Worm (Caenorhabditis elegans): ENCODE measurements around the gene C53C11.5.

C53C11.5 gene

ce11 chrX:17349411-17349810, 15.6 kb downstream of the C53C11.5 start:
- no peak for TF ChIP-seq cog-1 (tag; optimal IDR thresholded peaks at IDR 0.05)
- no peak for TF ChIP-seq klf-2 (GFP tag; conservative IDR thresholded peaks at IDR 0.05)
- TF ChIP-seq flt-1 (GFP tag; IDR thresholded peaks at IDR 0.05): no peak
- TF ChIP-seq ztf-29 (GFP tag; IDR thresholded peaks at IDR 0.05): no peak
- no peak for TF ChIP-seq T22C8.4 (GFP tag; IDR thresholded peaks at IDR 0.05)
- TF ChIP-seq med-1 (GFP tag; optimal IDR thresholded peaks at IDR 0.05; ENCODE audit: insufficient read depth): no peak
- TF ChIP-seq tab-1 (GFP tag; IDR thresholded peaks at IDR 0.05): no peak
- TF ChIP-seq ref-1 (GFP tag; conservative IDR thresholded peaks at IDR 0.05): no peak
- no peak for TF ChIP-seq ztf-23 (GFP tag; IDR thresholded peaks at IDR 0.05)

DNA sequence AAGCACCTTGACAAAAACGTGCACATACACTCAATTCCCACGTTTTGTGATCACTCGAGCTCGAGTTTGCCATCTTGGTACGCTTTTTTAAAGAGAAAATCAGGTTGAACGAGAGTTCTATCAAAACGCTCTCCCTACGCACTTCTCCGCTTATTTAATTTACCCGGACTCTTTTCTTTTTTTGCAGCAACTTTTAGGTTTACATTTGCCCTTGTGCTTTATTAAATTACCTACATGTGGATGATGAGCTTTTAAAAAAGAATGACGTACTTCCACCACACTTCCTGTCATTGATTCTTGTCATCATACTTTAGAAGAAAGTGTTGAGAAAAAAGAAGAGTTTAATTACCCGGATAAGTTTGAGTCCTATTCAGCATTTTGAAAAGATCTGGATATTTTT, 18.2 kb downstream of the C53C11.5 start:
- no peak for TF ChIP-seq ztf-23 (GFP tag; IDR thresholded peaks at IDR 0.05)
- no peak for TF ChIP-seq klf-2 (GFP tag; conservative IDR thresholded peaks at IDR 0.05)

DNA sequence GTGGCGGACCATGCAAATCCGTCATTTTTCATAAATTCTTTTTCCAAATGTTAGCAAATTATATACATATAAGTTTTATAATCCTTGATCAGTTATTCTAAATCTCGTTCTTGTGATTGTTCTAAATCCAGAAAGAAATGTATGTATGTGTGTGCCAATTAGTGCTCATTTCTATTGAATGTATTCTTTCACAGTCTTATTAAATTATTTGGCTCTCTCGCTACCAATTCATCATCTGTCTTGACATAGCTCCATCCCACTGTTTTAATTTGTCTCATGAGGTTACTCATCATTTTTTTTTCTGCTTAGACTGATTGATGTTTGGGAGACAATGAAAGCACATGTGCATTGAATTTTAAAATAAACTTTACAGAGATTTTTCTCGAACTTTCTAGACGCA, 21.6 kb downstream of the C53C11.5 start:
- no peak for TF ChIP-seq klf-2 (GFP tag; conservative IDR thresholded peaks at IDR 0.05)

ce11 chrX:17356748-17357147, 22.9 kb downstream of the C53C11.5 start:
- no peak for TF ChIP-seq ztf-29 (GFP tag; IDR thresholded peaks at IDR 0.05)
- no peak for TF ChIP-seq med-1 (GFP tag; optimal IDR thresholded peaks at IDR 0.05; ENCODE audit: insufficient read depth)
- TF ChIP-seq ref-1 (GFP tag; conservative IDR thresholded peaks at IDR 0.05): no peak
- no peak for TF ChIP-seq ztf-23 (GFP tag; IDR thresholded peaks at IDR 0.05)
- no peak for TF ChIP-seq klf-2 (GFP tag; conservative IDR thresholded peaks at IDR 0.05)
- TF ChIP-seq flt-1 (GFP tag; IDR thresholded peaks at IDR 0.05): no peak
- TF ChIP-seq cog-1 (tag; optimal IDR thresholded peaks at IDR 0.05): no peak
- TF ChIP-seq tab-1 (GFP tag; IDR thresholded peaks at IDR 0.05): no peak
- TF ChIP-seq T22C8.4 (GFP tag; IDR thresholded peaks at IDR 0.05): no peak

DNA sequence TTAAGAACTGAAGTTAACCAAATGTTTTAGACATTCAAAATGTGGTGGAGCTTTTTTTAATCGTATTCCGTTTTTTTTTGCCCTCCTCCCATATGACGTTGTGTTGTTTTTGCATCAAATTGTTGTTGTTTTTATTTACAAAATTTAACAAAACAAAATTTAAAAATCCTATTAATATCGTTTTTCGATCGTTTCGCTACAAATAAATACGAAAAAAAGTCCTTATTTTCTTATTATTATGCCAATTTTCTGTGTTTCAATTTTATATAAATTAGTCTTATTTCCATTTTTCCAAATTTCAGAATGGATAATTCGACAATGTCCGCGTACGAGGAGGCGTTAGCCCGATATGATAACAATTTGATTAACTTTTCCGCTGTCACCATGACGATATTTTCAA, 25.6 kb downstream of the C53C11.5 start, which contains the start of gene npr-36:
npr-36 (plus strand) TSS at position 301 of the 400 bp plus-strand sequence.
- TF ChIP-seq klf-2 (GFP tag; conservative IDR thresholded peaks at IDR 0.05) (no peak), cog-1 (tag; optimal IDR thresholded peaks at IDR 0.05) (no peak), tab-1 (GFP tag; IDR thresholded peaks at IDR 0.05) (no peak), med-1 (GFP tag; optimal IDR thresholded peaks at IDR 0.05; ENCODE audit: insufficient read depth) (no peak), ztf-23 (GFP tag; IDR thresholded peaks at IDR 0.05) (no peak), T22C8.4 (GFP tag; IDR thresholded peaks at IDR 0.05) (no peak), ref-1 (GFP tag; conservative IDR thresholded peaks at IDR 0.05) (no peak), ztf-29 (GFP tag; IDR thresholded peaks at IDR 0.05) (no peak)

DNA sequence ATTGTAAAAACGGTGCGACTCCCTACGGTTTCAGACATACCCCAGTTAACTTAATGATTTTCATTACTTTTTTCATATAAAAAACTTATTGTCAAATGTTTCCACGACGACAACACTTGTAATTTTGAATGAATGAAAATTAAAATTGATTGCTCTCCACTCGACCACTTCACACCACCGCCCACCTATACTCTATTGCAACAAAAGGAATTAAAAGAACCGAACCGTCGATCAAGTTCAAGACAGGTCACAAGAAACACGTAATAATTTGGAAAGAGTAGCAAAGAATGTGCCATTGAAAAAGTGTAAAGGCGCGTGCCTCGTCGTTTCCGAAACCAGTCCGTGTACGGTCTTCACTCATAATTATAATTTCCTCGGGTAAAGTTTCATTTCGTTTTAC, 28.7 kb downstream of the C53C11.5 start, which contains the start of gene F10D7.11:
F10D7.11 (plus strand) TSS at position 301 of the 400 bp plus-strand sequence.
- TF ChIP-seq ztf-29 (GFP tag; IDR thresholded peaks at IDR 0.05) (no peak), flt-1 (GFP tag; IDR thresholded peaks at IDR 0.05) (no peak), klf-2 (GFP tag; conservative IDR thresholded peaks at IDR 0.05) (no peak), ref-1 (GFP tag; conservative IDR thresholded peaks at IDR 0.05) (no peak), cog-1 (tag; optimal IDR thresholded peaks at IDR 0.05) (no peak), ztf-23 (GFP tag; IDR thresholded peaks at IDR 0.05) (no peak), tab-1 (GFP tag; IDR thresholded peaks at IDR 0.05) (no peak), T22C8.4 (GFP tag; IDR thresholded peaks at IDR 0.05) (no peak), med-1 (GFP tag; optimal IDR thresholded peaks at IDR 0.05; ENCODE audit: insufficient read depth) (no peak)

- TF ChIP-seq med-1 (GFP tag; optimal IDR thresholded peaks at IDR 0.05; ENCODE audit: insufficient read depth) (no peak), klf-2 (GFP tag; conservative IDR thresholded peaks at IDR 0.05) (no peak), ztf-23 (GFP tag; IDR thresholded peaks at IDR 0.05) (no peak), cog-1 (tag; optimal IDR thresholded peaks at IDR 0.05) (no peak), ref-1 (GFP tag; conservative IDR thresholded peaks at IDR 0.05) (no peak)
Observed at ce11 chrX:17363491-17363890, 29.6 kb downstream of the C53C11.5 start.

ce11 chrX:17368542-17368941, 34.7 kb downstream of the C53C11.5 start, which contains the start of gene mfsd-10:
Gene mfsd-10 (minus strand): TSS chrX:17368642.
- TF ChIP-seq med-1 (GFP tag; optimal IDR thresholded peaks at IDR 0.05; ENCODE audit: insufficient read depth): no peak

- no peak for TF ChIP-seq flt-1 (GFP tag; IDR thresholded peaks at IDR 0.05)
- TF ChIP-seq klf-2 (GFP tag; conservative IDR thresholded peaks at IDR 0.05): no peak
- TF ChIP-seq tab-1 (GFP tag; IDR thresholded peaks at IDR 0.05): no peak
Observed at ce11 chrX:17369514-17369913, 35.7 kb downstream of the C53C11.5 start.

- TF ChIP-seq klf-2 (GFP tag; conservative IDR thresholded peaks at IDR 0.05): no peak
- no peak for TF ChIP-seq ztf-29 (GFP tag; IDR thresholded peaks at IDR 0.05)
- TF ChIP-seq tab-1 (GFP tag; IDR thresholded peaks at IDR 0.05): no peak
- no peak for TF ChIP-seq flt-1 (GFP tag; IDR thresholded peaks at IDR 0.05)
- no peak for TF ChIP-seq cog-1 (tag; optimal IDR thresholded peaks at IDR 0.05)
- TF ChIP-seq ztf-23 (GFP tag; IDR thresholded peaks at IDR 0.05): no peak
- no peak for TF ChIP-seq ref-1 (GFP tag; conservative IDR thresholded peaks at IDR 0.05)
- TF ChIP-seq med-1 (GFP tag; optimal IDR thresholded peaks at IDR 0.05; ENCODE audit: insufficient read depth): no peak
- TF ChIP-seq T22C8.4 (GFP tag; IDR thresholded peaks at IDR 0.05): no peak
Observed at ce11 chrX:17373955-17374354, 40.1 kb downstream of the C53C11.5 start.

DNA sequence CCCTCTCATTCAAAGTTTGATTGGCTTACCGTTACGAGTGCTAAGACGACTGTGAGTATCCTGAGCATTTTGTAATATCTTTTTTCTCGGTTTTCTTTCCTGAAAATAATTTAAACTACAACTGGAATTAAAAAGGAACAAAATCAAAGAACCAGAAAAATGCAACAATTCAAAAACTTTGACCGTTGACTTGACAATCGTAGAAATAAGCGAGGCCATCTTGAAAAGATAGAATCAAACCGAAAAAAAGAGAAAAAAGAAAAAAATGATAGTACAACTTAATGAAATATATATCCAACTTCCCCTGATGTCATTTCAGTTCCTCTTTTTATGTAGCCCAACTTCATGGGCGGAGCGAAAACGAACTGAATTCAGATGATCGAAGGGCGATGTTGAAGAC, 40.7 kb downstream of the C53C11.5 start, which contains the start of gene F10D7.3:
F10D7.3 (minus strand) TSS at position 101 of the 400 bp plus-strand sequence.
- no peak for TF ChIP-seq ztf-29 (GFP tag; IDR thresholded peaks at IDR 0.05)
- TF ChIP-seq tab-1 (GFP tag; IDR thresholded peaks at IDR 0.05): no peak
- no peak for TF ChIP-seq T22C8.4 (GFP tag; IDR thresholded peaks at IDR 0.05)
- TF ChIP-seq klf-2 (GFP tag; conservative IDR thresholded peaks at IDR 0.05): no peak
- TF ChIP-seq cog-1 (tag; optimal IDR thresholded peaks at IDR 0.05): no peak
- TF ChIP-seq ztf-23 (GFP tag; IDR thresholded peaks at IDR 0.05): no peak
- TF ChIP-seq ref-1 (GFP tag; conservative IDR thresholded peaks at IDR 0.05): no peak
- TF ChIP-seq med-1 (GFP tag; optimal IDR thresholded peaks at IDR 0.05; ENCODE audit: insufficient read depth): no peak

Measured in whole organism, midembryonic.